Fruit fly (Drosophila melanogaster) whole organism, pupa: ENCODE data around the gene Or67c.

Experiments used
- CG10348 ChIP-seq: fragments of 200-800 bp; sonication (Bioruptor generic); IDR thresholded peaks from 2 replicates; pipeline ENCODE4 v1.3.6; 2022; ENCODE audit warnings: missing biosample characterization, missing genetic modification characterization
- CG12605 ChIP-seq: fragments of 200-800 bp; sonication (Bioruptor generic); IDR thresholded peaks from 2 replicates; pipeline ENCODE4 v1.3.6; 2022; ENCODE audit warnings: missing biosample characterization, missing genetic modification characterization
- CG13204 ChIP-seq: fragments of 200-800 bp; sonication (Bioruptor generic); optimal IDR thresholded peaks from 2 replicates; lab custom pipeline; 2018; ENCODE audit warnings: missing biosample characterization, mild to moderate bottlenecking, missing genetic modification characterization, moderate library complexity
- CG14655 ChIP-seq: fragments of 200-800 bp; sonication (Bioruptor generic); optimal IDR thresholded peaks from 3 replicates; lab custom pipeline; 2017; ENCODE audit warnings: mild to moderate bottlenecking, missing biosample characterization, missing genetic modification reagents, missing genetic modification characterization
- CG15710 ChIP-seq: fragments of 200-800 bp; sonication (Bioruptor generic); optimal IDR thresholded peaks from 2 replicates; lab custom pipeline; 2018; ENCODE audit warnings: missing biosample characterization, mild to moderate bottlenecking, missing genetic modification characterization, moderate library complexity
- CG17806 ChIP-seq: fragments of 200-800 bp; sonication (Bioruptor generic); optimal IDR thresholded peaks from 2 replicates; lab custom pipeline; 2018; ENCODE audit warnings: missing biosample characterization, mild to moderate bottlenecking, missing genetic modification characterization, moderate library complexity
- CG32121 ChIP-seq: fragments of 200-800 bp; sonication (Bioruptor generic); IDR thresholded peaks from 2 replicates; pipeline ENCODE4 v1.3.6; 2022; ENCODE audit warnings: missing biosample characterization, missing genetic modification characterization
- CG34367 ChIP-seq: fragments of 200-800 bp; sonication (Bioruptor generic); optimal IDR thresholded peaks from 2 replicates; lab custom pipeline; 2018; ENCODE audit warnings: missing biosample characterization, mild to moderate bottlenecking, missing genetic modification characterization
- CG4496 ChIP-seq: fragments of 200-800 bp; sonication (Bioruptor generic); IDR thresholded peaks from 3 replicates; pipeline ENCODE4 v1.3.6; 2022; ENCODE audit warnings: missing biosample characterization, missing genetic modification characterization
- CG8159 ChIP-seq: fragments of 200-800 bp; sonication (Bioruptor generic); optimal IDR thresholded peaks from 3 replicates; lab custom pipeline; 2018; ENCODE audit warnings: missing biosample characterization, mild to moderate bottlenecking, missing genetic modification characterization, moderate library complexity
- CG8301 ChIP-seq: fragments of 200-800 bp; sonication (Bioruptor generic); optimal IDR thresholded peaks from 2 replicates; lab custom pipeline; 2018; ENCODE audit warnings: missing biosample characterization, mild to moderate bottlenecking, missing genetic modification characterization
- CG9948 ChIP-seq: fragments of 200-800 bp; sonication (Bioruptor generic); optimal IDR thresholded peaks from 2 replicates; lab custom pipeline; 2018; ENCODE audit warnings: missing biosample characterization, mild to moderate bottlenecking, missing genetic modification characterization, moderate library complexity
- D1 ChIP-seq: fragments of 200-800 bp; sonication (Bioruptor generic); optimal IDR thresholded peaks from 2 replicates; lab custom pipeline; 2018; ENCODE audit warnings: missing biosample characterization, mild to moderate bottlenecking, missing genetic modification characterization, moderate library complexity
- EcR ChIP-seq: fragments of 200-800 bp; sonication (Bioruptor generic); optimal IDR thresholded peaks from 3 replicates; lab custom pipeline; 2019; ENCODE audit warnings: missing biosample characterization, missing genetic modification characterization, mild to moderate bottlenecking, moderate library complexity, missing genetic modification reagents
- Ets98B ChIP-seq: fragments of 200-800 bp; sonication (Bioruptor generic); IDR thresholded peaks from 2 replicates; pipeline ENCODE4 v1.3.6; 2022; ENCODE audit warnings: missing biosample characterization, missing genetic modification characterization
- Pif1A ChIP-seq: fragments of 200-800 bp; sonication (Bioruptor generic); optimal IDR thresholded peaks from 3 replicates; lab custom pipeline; 2016; ENCODE audit warnings: missing biosample characterization, missing genetic modification characterization
- Pif1B ChIP-seq: fragments of 200-800 bp; sonication (Bioruptor generic); optimal IDR thresholded peaks from 3 replicates; lab custom pipeline; 2016; ENCODE audit warnings: missing biosample characterization, missing genetic modification characterization
- Snoo ChIP-seq: fragments of 200-800 bp; sonication (Bioruptor generic); optimal IDR thresholded peaks from 3 replicates; lab custom pipeline; 2017; ENCODE audit warnings: missing biosample characterization, mild to moderate bottlenecking, missing genetic modification characterization, inconsistent platforms
- fd96Ca ChIP-seq: fragments of 200-800 bp; sonication (Bioruptor generic); IDR thresholded peaks from 3 replicates; pipeline ENCODE4 v1.3.6; 2022; ENCODE audit warnings: missing biosample characterization, missing genetic modification characterization
- gl ChIP-seq: fragments of 200-800 bp; sonication (Bioruptor generic); optimal IDR thresholded peaks from 2 replicates; lab custom pipeline; 2018; ENCODE audit warnings: missing biosample characterization, mild to moderate bottlenecking, missing genetic modification characterization
- rn ChIP-seq: fragments of 200-800 bp; sonication (Bioruptor generic); IDR thresholded peaks from 2 replicates; pipeline ENCODE4 v1.3.6; 2022; ENCODE audit warnings: missing biosample characterization, missing genetic modification characterization

The Or67c gene

dm6 chr3L:10206226-10206968, 38.1 kb downstream of the Or67c start:
- no peak for TF ChIP-seq CG15710 (tag; lab: Kevin White, UChicago)
- TF ChIP-seq EcR (GFP tag; lab: Kevin White, UChicago) = no peak
- TF ChIP-seq CG4496 = no peak
- peak; percentile 43 for TF ChIP-seq CG8301 (tag; lab: Kevin White, UChicago)
- TF ChIP-seq CG10348 (GFP tag; lab: Robert Waterston, UW) = no peak
- TF ChIP-seq CG12605 = no peak
- TF ChIP-seq Pif1A (GFP tag; lab: Kevin White, UChicago) = peak; percentile 42
- TF ChIP-seq Pif1B (GFP tag; lab: Kevin White, UChicago) = no peak
- TF ChIP-seq D1 (tag; lab: Kevin White, UChicago) = no peak
- TF ChIP-seq, all 21 proteins: peak for 2

dm6 chr3L:10205823-10206222, 38.7 kb downstream of the Or67c start:
- TF ChIP-seq CG32121 (GFP tag; lab: Robert Waterston, UW) (no peak), CG8301 (tag; lab: Kevin White, UChicago) (no peak), CG34367 (no peak), Pif1B (GFP tag; lab: Kevin White, UChicago) (no peak), CG17806 (no peak), CG12605 (no peak), CG13204 (GFP tag; lab: Kevin White, UChicago) (no peak)

dm6 chr3L:10204669-10205068, 39.8 kb downstream of the Or67c start:
- TF ChIP-seq CG8159 (tag; lab: Kevin White, UChicago) (no peak), Snoo (tag; lab: Kevin White, UChicago) (no peak), CG13204 (GFP tag; lab: Kevin White, UChicago) (no peak), Pif1A (GFP tag; lab: Kevin White, UChicago) (no peak), CG8301 (tag; lab: Kevin White, UChicago) (no peak), rn (GFP tag; lab: Robert Waterston, UW) (no peak), Ets98B (no peak), Pif1B (GFP tag; lab: Kevin White, UChicago) (no peak), CG14655 (GFP tag; lab: Kevin White, UChicago) (no peak), CG4496 (no peak)

DNA sequence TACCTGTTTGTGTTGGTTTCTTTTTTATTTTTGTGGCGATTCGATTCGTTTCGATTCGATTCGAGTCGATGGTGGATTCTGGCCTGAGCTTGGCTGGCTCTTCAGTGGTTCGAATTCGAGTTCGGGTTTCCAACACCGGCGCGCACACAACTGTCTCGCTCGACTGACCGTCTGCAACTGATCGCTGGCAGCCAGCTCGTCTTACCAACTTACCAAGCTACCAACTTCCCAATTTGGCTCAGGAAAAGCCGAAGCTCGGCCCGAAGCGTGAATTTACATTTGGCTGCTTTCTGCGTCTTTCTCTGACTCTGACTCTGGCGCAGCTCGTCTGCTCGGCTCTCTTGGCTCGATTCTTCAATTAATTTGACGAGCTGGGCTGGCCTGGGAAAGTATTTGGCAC, 42.9 kb downstream of the Or67c start, which contains the start of gene ect:
Gene ect, minus strand, starts transcription at position 183 of the 400 bp plus-strand sequence.
- no peak for TF ChIP-seq rn (GFP tag; lab: Robert Waterston, UW)
- TF ChIP-seq Ets98B = no peak
- peak; percentile 68; the same call in 2 of the 3 replicates for TF ChIP-seq CG4496
- 0 out of 2 replicates have a peak, but pooled peaks have one; percentile 10 for TF ChIP-seq CG32121 (GFP tag; lab: Robert Waterston, UW)
- no peak for TF ChIP-seq D1 (tag; lab: Kevin White, UChicago)
- no peak for TF ChIP-seq EcR (GFP tag; lab: Kevin White, UChicago)
- TF ChIP-seq CG8301 (tag; lab: Kevin White, UChicago) = no peak

- no peak for TF ChIP-seq Pif1A (GFP tag; lab: Kevin White, UChicago)
- TF ChIP-seq Ets98B = no peak
- no peak for TF ChIP-seq CG8301 (tag; lab: Kevin White, UChicago)
- no peak for TF ChIP-seq CG9948 (tag; lab: Kevin White, UChicago)
- no peak for TF ChIP-seq CG10348 (GFP tag; lab: Robert Waterston, UW)
- TF ChIP-seq CG13204 (GFP tag; lab: Kevin White, UChicago) = no peak
- no peak for TF ChIP-seq CG4496
- TF ChIP-seq CG17806 = no peak
- TF ChIP-seq CG34367 = no peak
- no peak for TF ChIP-seq CG8159 (tag; lab: Kevin White, UChicago)
- no peak for TF ChIP-seq CG12605
- no peak for TF ChIP-seq Pif1B (GFP tag; lab: Kevin White, UChicago)
- no peak for TF ChIP-seq gl (tag; lab: Kevin White, UChicago)
- no peak for TF ChIP-seq Snoo (tag; lab: Kevin White, UChicago)
- TF ChIP-seq, all 21 proteins: peak for 0
Observed at dm6 chr3L:10199644-10200043, 44.9 kb downstream of the Or67c start.

DNA sequence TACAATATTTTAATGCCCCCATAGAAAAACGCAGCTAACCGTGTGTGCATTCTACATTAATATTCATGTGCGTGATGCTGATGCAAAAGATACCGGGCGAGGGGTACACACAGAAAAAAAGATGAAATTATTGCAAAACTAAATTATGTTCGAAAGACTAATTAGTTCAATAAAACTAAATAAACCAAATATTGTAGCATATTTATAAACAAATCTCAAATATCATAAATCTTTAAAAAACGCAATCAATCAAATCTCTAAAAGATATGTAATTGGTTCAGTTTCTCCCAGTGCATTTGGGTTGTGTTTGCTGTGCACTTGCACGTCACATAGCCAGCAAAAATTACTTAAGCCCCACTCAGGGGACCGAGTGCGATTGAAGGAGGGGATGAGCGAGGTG, 45.9 kb downstream of the Or67c start:
- no peak for TF ChIP-seq CG12605
- no peak for TF ChIP-seq D1 (tag; lab: Kevin White, UChicago)
- TF ChIP-seq Pif1B (GFP tag; lab: Kevin White, UChicago) = no peak
- TF ChIP-seq CG13204 (GFP tag; lab: Kevin White, UChicago) = no peak
- TF ChIP-seq CG14655 (GFP tag; lab: Kevin White, UChicago) = peak; percentile 54
- TF ChIP-seq fd96Ca (GFP tag; lab: Robert Waterston, UW) = no peak
- no peak for TF ChIP-seq CG10348 (GFP tag; lab: Robert Waterston, UW)
- peak; percentile 23 for TF ChIP-seq CG34367
- TF ChIP-seq CG17806 = peak; percentile 21
- TF ChIP-seq rn (GFP tag; lab: Robert Waterston, UW) = no peak
- TF ChIP-seq CG8159 (tag; lab: Kevin White, UChicago) = peak; percentile 23
- no peak for TF ChIP-seq Snoo (tag; lab: Kevin White, UChicago)
- TF ChIP-seq CG4496 = peak; percentile 53; the same call in 2 of the 3 replicates
- TF ChIP-seq gl (tag; lab: Kevin White, UChicago) = no peak
- TF ChIP-seq CG8301 (tag; lab: Kevin White, UChicago) = peak; percentile 55
- no peak for TF ChIP-seq EcR (GFP tag; lab: Kevin White, UChicago)
- TF ChIP-seq CG32121 (GFP tag; lab: Robert Waterston, UW) = 0 out of 2 replicates have a peak, but pooled peaks have one; percentile 10
- peak; percentile 27 for TF ChIP-seq Pif1A (GFP tag; lab: Kevin White, UChicago)
- TF ChIP-seq CG9948 (tag; lab: Kevin White, UChicago) = peak; percentile 41
- TF ChIP-seq Ets98B = peak; percentile 33; the same call in 1 of the 2 replicates
- TF ChIP-seq CG15710 (tag; lab: Kevin White, UChicago) = peak; percentile 33
